Worm (Caenorhabditis elegans): ENCODE measurements around the gene exos-9.

exos-9 gene

DNA sequence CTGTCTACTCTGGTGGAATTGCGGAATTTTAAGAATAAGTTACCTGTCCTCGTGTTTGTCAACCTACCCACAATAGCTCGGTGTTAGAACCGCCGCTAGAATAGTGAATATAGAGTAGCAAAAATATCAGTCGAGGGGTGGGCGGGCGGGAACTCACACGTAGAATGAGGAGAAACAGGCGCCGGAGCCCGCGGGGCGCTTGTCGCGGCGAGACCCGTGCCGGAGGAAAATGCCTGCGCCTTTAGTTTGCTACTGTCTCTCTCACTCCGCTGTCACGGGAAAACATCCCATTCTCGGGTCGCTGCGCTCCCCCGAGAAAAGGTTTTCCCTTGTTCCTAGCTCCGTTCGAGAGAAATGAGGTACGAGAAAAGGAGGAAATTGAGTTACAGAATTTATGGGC lies 37.8 kb upstream of the exos-9 start:
- peak; percentile 85 for TF ChIP-seq set-16 (GFP tag; IDR thresholded peaks at IDR 0.05)

DNA sequence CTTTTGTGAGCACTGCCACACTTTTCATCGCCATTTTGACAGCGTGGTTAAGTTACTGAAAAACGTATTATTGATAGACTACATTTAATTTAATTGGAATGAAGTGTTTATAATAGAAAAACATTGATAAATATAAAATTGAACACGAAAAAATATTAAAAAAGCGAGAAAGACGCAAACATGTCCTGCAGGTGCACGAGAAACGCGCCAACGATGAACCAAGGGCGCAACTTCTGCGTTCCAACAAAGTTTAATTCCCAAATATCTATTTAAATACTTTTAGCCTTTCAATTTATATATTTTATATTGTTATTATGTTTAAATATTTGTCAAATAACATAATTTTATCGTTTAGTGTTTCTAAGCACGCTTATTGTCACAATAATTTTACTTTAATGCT lies 36.3 kb upstream of the exos-9 start, which contains the start of gene ndus-8:
ndus-8 (minus strand) TSS at position 55 of the 400 bp plus-strand sequence.
- TF ChIP-seq tag-97 (GFP tag; IDR thresholded peaks at IDR 0.05) (no peak), T20F7.1 (GFP tag; optimal IDR thresholded peaks at IDR 0.05) (no peak), mep-1 (tag; optimal IDR thresholded peaks at IDR 0.05) (peak; percentile 62), snpc-1.2 (GFP tag; IDR thresholded peaks at IDR 0.05) (no peak), fkh-10 (GFP tag; optimal IDR thresholded peaks at IDR 0.05) (no peak), zip-2 (tag; optimal IDR thresholded peaks at IDR 0.05) (no peak), hlh-30 (tag; optimal IDR thresholded peaks at IDR 0.05; ENCODE audit: insufficient read depth) (peak; percentile 35), T26A8.4 (GFP tag; IDR thresholded peaks at IDR 0.05) (no peak), jun-1 (tag; optimal IDR thresholded peaks at IDR 0.05) (no peak), ces-1 (GFP tag; optimal IDR thresholded peaks at IDR 0.05) (no peak), nhr-42 (GFP tag; IDR thresholded peaks at IDR 0.05) (no peak), spr-3 (GFP tag; optimal IDR thresholded peaks at IDR 0.05) (no peak), F44E2.7 (GFP tag; IDR thresholded peaks at IDR 0.05) (no peak), snpc-4 (tag; optimal IDR thresholded peaks at IDR 0.05) (no peak), lin-39 (tag; optimal IDR thresholded peaks at IDR 0.05) (no peak), zfp-3 (GFP tag; conservative IDR thresholded peaks at IDR 0.05) (no peak), lin-38 (GFP tag; IDR thresholded peaks at IDR 0.05) (peak; percentile 60), lim-7 (GFP tag; IDR thresholded peaks at IDR 0.05) (no peak), madf-5 (GFP tag; IDR thresholded peaks at IDR 0.05) (no peak), hif-1 (tag; optimal IDR thresholded peaks at IDR 0.05) (no peak), F37D6.2 (tag; optimal IDR thresholded peaks at IDR 0.05) (no peak), ctbp-1 (GFP tag; IDR thresholded peaks at IDR 0.05) (no peak), lsy-2 (tag; optimal IDR thresholded peaks at IDR 0.05) (peak in 1 of 2 experiments; percentile 89), ceh-32 (tag; optimal IDR thresholded peaks at IDR 0.05; ENCODE audit: poor library complexity) (no peak), ceh-82 (tag; optimal IDR thresholded peaks at IDR 0.05) (no peak), nhr-77 (tag; optimal IDR thresholded peaks at IDR 0.05) (peak; percentile 5), F26F4.8 (GFP tag; conservative IDR thresholded peaks at IDR 0.05) (no peak), nhr-6 (tag; optimal IDR thresholded peaks at IDR 0.05) (no peak), mdl-1 (tag; optimal IDR thresholded peaks at IDR 0.05) (no peak), F10B5.3 (tag; optimal IDR thresholded peaks at IDR 0.05) (no peak), daf-19 (GFP tag; conservative IDR thresholded peaks at IDR 0.05) (no peak), lin-1 (GFP tag; IDR thresholded peaks at IDR 0.05) (no peak), hlh-11 (tag; optimal IDR thresholded peaks at IDR 0.05) (peak; percentile 39), nhr-111 (GFP tag; optimal IDR thresholded peaks at IDR 0.05) (no peak), ZK546.5 (tag; optimal IDR thresholded peaks at IDR 0.05) (no peak), zfp-2 (tag; optimal IDR thresholded peaks at IDR 0.05) (no peak), daf-12 (tag; optimal IDR thresholded peaks at IDR 0.05) (no peak), daf-16 (GFP tag; optimal IDR thresholded peaks at IDR 0.05) (no peak), daf-16 (tag; optimal IDR thresholded peaks at IDR 0.05) (peak; percentile 40), vab-7 (GFP tag; IDR thresholded peaks at IDR 0.05) (no peak), dmd-6 (GFP tag; IDR thresholded peaks at IDR 0.05) (no peak), unc-130 (GFP tag; optimal IDR thresholded peaks at IDR 0.05) (no peak), saeg-2 (GFP tag; IDR thresholded peaks at IDR 0.05) (no peak), Y105C5A.15 (GFP tag; IDR thresholded peaks at IDR 0.05) (no peak), egl-43 (GFP tag; IDR thresholded peaks at IDR 0.05) (no peak), aha-1 (tag) (peak; percentile 51), spr-1 (tag; optimal IDR thresholded peaks at IDR 0.05) (no peak), ztf-7 (tag; optimal IDR thresholded peaks at IDR 0.05) (no peak), mdt-29 (GFP tag; IDR thresholded peaks at IDR 0.05) (no peak), madf-9 (GFP tag; conservative IDR thresholded peaks at IDR 0.05) (no peak)

All from whole organism, L4 larva.